Fruit fly (Drosophila melanogaster) whole organism, wandering third instar larva: ENCODE data around the gene PolZ2.

Experiments used
- Abd-B ChIP-seq: fragments of >200 bp; optimal IDR thresholded peaks from 2 replicates; lab custom pipeline; 2017; ENCODE audit warnings: missing biosample characterization, missing genetic modification characterization
- CG32264 ChIP-seq: fragments of 200-800 bp; sonication (Bioruptor generic); optimal IDR thresholded peaks from 2 replicates; lab custom pipeline; 2016; ENCODE audit warnings: missing biosample characterization, missing genetic modification characterization
- CG9705 ChIP-seq: fragments of 200-800 bp; sonication (Bioruptor generic); optimal IDR thresholded peaks from 2 replicates; lab custom pipeline; 2018; ENCODE audit warnings: missing biosample characterization, mild to moderate bottlenecking, missing genetic modification characterization
- CrebA ChIP-seq: fragments of 200-800 bp; sonication (Bioruptor generic); optimal IDR thresholded peaks from 2 replicates; lab custom pipeline; 2016; ENCODE audit warnings: missing biosample characterization, mild to moderate bottlenecking, missing genetic modification characterization, borderline replicate concordance
- Dfd ChIP-seq: fragments of >200 bp; optimal IDR thresholded peaks from 2 replicates; lab custom pipeline; 2017; ENCODE audit warnings: missing biosample characterization, missing genetic modification characterization
- Dif ChIP-seq: fragments of 200-275, 200-300 bp; sonication (Bioruptor generic); optimal IDR thresholded peaks from 2 replicates; lab custom pipeline; 2018; ENCODE audit warnings: missing biosample characterization, missing genetic modification characterization; ENCODE audit not compliant: partially characterized antibody
- GATAd ChIP-seq: sonication (Bioruptor generic); optimal IDR thresholded peaks from 2 replicates; lab custom pipeline; 2016; ENCODE audit warnings: missing biosample characterization, missing genetic modification characterization
- HLH106 ChIP-seq: fragments of 200-800 bp; optimal IDR thresholded peaks from 3 replicates; lab custom pipeline; 2019; ENCODE audit warnings: missing biosample characterization, mild to moderate bottlenecking, missing genetic modification characterization, moderate library complexity
- Hnf4 ChIP-seq: fragments of 200-800 bp; sonication (Bioruptor generic); optimal IDR thresholded peaks from 2 replicates; lab custom pipeline; 2016; ENCODE audit warnings: missing biosample characterization, mild to moderate bottlenecking, missing genetic modification characterization
- Hr78 ChIP-seq: fragments of >200 bp; optimal IDR thresholded peaks from 2 replicates; lab custom pipeline; 2017; ENCODE audit warnings: missing biosample characterization, missing genetic modification characterization
- Hr83 ChIP-seq: fragments of 200-300 bp; sonication (Bioruptor generic); optimal IDR thresholded peaks from 2 replicates; lab custom pipeline; 2016; ENCODE audit warnings: missing biosample characterization, mild to moderate bottlenecking, missing genetic modification characterization, moderate library complexity; ENCODE audit not compliant: poor library complexity, severe bottlenecking
- Jra ChIP-seq: sonication (Bioruptor generic); optimal IDR thresholded peaks from 2 replicates; lab custom pipeline; 2016; ENCODE audit warnings: missing biosample characterization, missing genetic modification characterization
- Mio ChIP-seq: sonication (Bioruptor generic); optimal IDR thresholded peaks from 2 replicates; lab custom pipeline; 2016; ENCODE audit warnings: missing biosample characterization, missing genetic modification characterization
- Myc ChIP-seq: fragments of >200 bp; optimal IDR thresholded peaks from 2 replicates; lab custom pipeline; 2017
- N ChIP-seq: fragments of >200 bp; optimal IDR thresholded peaks from 2 replicates; lab custom pipeline; 2018; ENCODE audit warnings: missing biosample characterization, missing external identifiers, missing genetic modification characterization
- OdsH ChIP-seq: fragments of 200-800 bp; sonication (Bioruptor generic); optimal IDR thresholded peaks from 2 replicates; lab custom pipeline; 2016; ENCODE audit warnings: missing biosample characterization, mild to moderate bottlenecking, missing genetic modification characterization
- Rel ChIP-seq, 2 experiments: fragments of 200-800 bp; sonication (Bioruptor generic) in 1 of 2; optimal IDR thresholded peaks; 2 replicates in 1 of 2; 3 replicates in 1 of 2; lab custom pipeline; 2016 to 2019; ENCODE audit warnings: mild to moderate bottlenecking in 2 of 2, missing biosample characterization in 2 of 2, missing genetic modification characterization in 2 of 2, moderate library complexity in 1 of 2
- Sp1 ChIP-seq: fragments of 200-800 bp; sonication (Bioruptor generic); optimal IDR thresholded peaks from 3 replicates; lab custom pipeline; 2019; ENCODE audit warnings: missing biosample characterization, mild to moderate bottlenecking, missing genetic modification characterization, moderate library complexity
- Vsx2 ChIP-seq: fragments of 200-300, 225-300 bp; sonication (Bioruptor generic); optimal IDR thresholded peaks from 2 replicates; lab custom pipeline; 2018; ENCODE audit warnings: missing biosample characterization, missing genetic modification characterization; ENCODE audit not compliant: partially characterized antibody
- br ChIP-seq: fragments of 200-800 bp; sonication (Bioruptor generic); optimal IDR thresholded peaks from 2 replicates; lab custom pipeline; 2016; ENCODE audit warnings: missing biosample characterization, missing genetic modification characterization
- brk ChIP-seq: fragments of 200-800 bp; sonication (Bioruptor generic); optimal IDR thresholded peaks from 2 replicates; lab custom pipeline; 2016; ENCODE audit warnings: missing biosample characterization, mild to moderate bottlenecking, missing genetic modification characterization
- dl ChIP-seq, 2 experiments: fragments of 175-275, 200-275 bp in 1 of 2; fragments of 200-275 bp in 1 of 2; sonication (Bioruptor generic); optimal IDR thresholded peaks; lab custom pipeline; 2018; ENCODE audit warnings: mild to moderate bottlenecking in 2 of 2, missing biosample characterization in 2 of 2, missing genetic modification characterization in 2 of 2, moderate library complexity in 2 of 2; ENCODE audit not compliant: partially characterized antibody in 2 of 2, insufficient read depth in 1 of 2
- dmrt93B ChIP-seq: fragments of 200-800 bp; sonication (Bioruptor generic); optimal IDR thresholded peaks from 2 replicates; lab custom pipeline; 2018; ENCODE audit warnings: missing biosample characterization, mild to moderate bottlenecking, missing genetic modification characterization
- dsf ChIP-seq: sonication (Bioruptor generic); optimal IDR thresholded peaks from 2 replicates; lab custom pipeline; 2016; ENCODE audit warnings: missing biosample characterization, missing genetic modification characterization, borderline replicate concordance
- ey ChIP-seq: fragments of 200-800 bp; sonication (Bioruptor generic); optimal IDR thresholded peaks from 2 replicates; lab custom pipeline; 2016; ENCODE audit warnings: missing biosample characterization, missing genetic modification characterization
- foxo ChIP-seq, 2 experiments: fragments of 200-800 bp; sonication (Bioruptor generic); optimal IDR thresholded peaks; 2 replicates in 1 of 2; 3 replicates in 1 of 2; lab custom pipeline; 2016 to 2017; ENCODE audit warnings: missing biosample characterization in 2 of 2, missing genetic modification characterization in 2 of 2
- fru ChIP-seq: fragments of 200-800 bp; sonication (Bioruptor generic); optimal IDR thresholded peaks from 3 replicates; lab custom pipeline; 2016; ENCODE audit warnings: missing biosample characterization, mild to moderate bottlenecking, missing genetic modification characterization
- h ChIP-seq: fragments of 200-800 bp; sonication (Bioruptor generic); optimal IDR thresholded peaks from 3 replicates; lab custom pipeline; 2016; ENCODE audit warnings: missing biosample characterization, mild to moderate bottlenecking, missing genetic modification characterization
- jim ChIP-seq: fragments of 175-275, 200-325 bp; sonication (Bioruptor generic); optimal IDR thresholded peaks from 2 replicates; lab custom pipeline; 2016; ENCODE audit warnings: missing biosample characterization, mild to moderate bottlenecking, missing genetic modification characterization
- lola ChIP-seq: fragments of >200 bp; optimal IDR thresholded peaks from 2 replicates; lab custom pipeline; 2017; ENCODE audit warnings: missing biosample characterization, missing genetic modification characterization
- pan ChIP-seq: fragments of >200 bp; optimal IDR thresholded peaks from 2 replicates; lab custom pipeline; 2017
- psq ChIP-seq: fragments of 200-800 bp; sonication (Bioruptor generic); optimal IDR thresholded peaks from 3 replicates; lab custom pipeline; 2017; ENCODE audit warnings: missing biosample characterization, mild to moderate bottlenecking, missing genetic modification characterization, moderate library complexity
- rgr ChIP-seq: fragments of 200-800 bp; sonication (Bioruptor generic); optimal IDR thresholded peaks from 3 replicates; lab custom pipeline; 2016; ENCODE audit warnings: missing biosample characterization, mild to moderate bottlenecking, missing genetic modification characterization
- sage ChIP-seq: fragments of 200-800 bp; sonication (Bioruptor generic); optimal IDR thresholded peaks from 2 replicates; lab custom pipeline; 2016; ENCODE audit warnings: missing biosample characterization, mild to moderate bottlenecking, missing genetic modification characterization
- sv ChIP-seq: fragments of 200-800 bp; sonication (Bioruptor generic); optimal IDR thresholded peaks from 3 replicates; lab custom pipeline; 2016; ENCODE audit warnings: missing biosample characterization, missing genetic modification characterization
- tai ChIP-seq: sonication (Bioruptor generic); optimal IDR thresholded peaks from 2 replicates; lab custom pipeline; 2016; ENCODE audit warnings: missing biosample characterization, missing genetic modification characterization
- usp ChIP-seq: fragments of >200 bp; optimal IDR thresholded peaks from 2 replicates; lab custom pipeline; 2017; ENCODE audit warnings: missing biosample characterization, missing genetic modification characterization
- woc ChIP-seq: sonication (Bioruptor generic); optimal IDR thresholded peaks from 2 replicates; lab custom pipeline; 2016; ENCODE audit warnings: missing biosample characterization, mild to moderate bottlenecking, missing genetic modification characterization

The PolZ2 gene

dm6 chr3R:5601044-5601523 lies 12.4 kb downstream of the PolZ2 start, which contains the start of the genes kra and SecS:
Gene kra, minus strand, starts transcription at chr3R:5601136.
Gene SecS, plus strand, starts transcription at chr3R:5601433.
- TF ChIP-seq sv = peak; percentile 50
- TF ChIP-seq N (GFP tag; lab: Kevin White, UChicago) = no peak
- peak; percentile 69 for TF ChIP-seq rgr (GFP tag; lab: Kevin White, UChicago)
- TF ChIP-seq Dif (GFP tag; lab: Kevin White, UChicago) = peak; percentile 33
- TF ChIP-seq Hnf4 = peak; percentile 71
- TF ChIP-seq lola (GFP tag; lab: Kevin White, UChicago) = no peak
- TF ChIP-seq Sp1 = peak; percentile 64
- peak; percentile 69 for TF ChIP-seq fru (GFP tag; lab: Kevin White, UChicago)
- no peak for TF ChIP-seq dmrt93B (GFP tag; lab: Kevin White, UChicago)
- peak; percentile 58 for TF ChIP-seq dsf
- peak; percentile 64 for TF ChIP-seq HLH106 (tag; lab: Kevin White, UChicago)
- peak; percentile 68 for TF ChIP-seq Hr83 (GFP tag; lab: Kevin White, UChicago)
- TF ChIP-seq usp = no peak
- peak; percentile 46 for TF ChIP-seq woc (GFP tag; lab: Kevin White, UChicago)
- no peak for TF ChIP-seq CrebA (GFP tag; lab: Kevin White, UChicago)
- peak; percentile 72 for TF ChIP-seq br
- no peak for TF ChIP-seq dl (GFP tag; optimal IDR thresholded peaks at IDR 0.05; lab: Kevin White, UChicago; ENCODE audit: insufficient read depth in 1 of 2, partially characterized antibody in 2 of 2)
- peak; percentile 40 for TF ChIP-seq CG9705 (GFP tag; lab: Kevin White, UChicago)
- peak; percentile 42 for TF ChIP-seq Rel (GFP tag; optimal IDR thresholded peaks at IDR 0.05; lab: Kevin White, UChicago)
- TF ChIP-seq Rel (tag; optimal IDR thresholded peaks at IDR 0.05; lab: Kevin White, UChicago) = peak; percentile 17
- peak in 1 of 2 experiments; percentile 77 for TF ChIP-seq foxo (GFP tag; optimal IDR thresholded peaks at IDR 0.05; lab: Kevin White, UChicago)
- peak; percentile 63 for TF ChIP-seq ey (GFP tag; lab: Kevin White, UChicago)
- peak; percentile 56 for TF ChIP-seq OdsH (GFP tag; lab: Kevin White, UChicago)
- TF ChIP-seq h (GFP tag; lab: Kevin White, UChicago) = peak; percentile 60
- TF ChIP-seq pan (lab: Kevin White, UChicago) = no peak

- no peak for TF ChIP-seq sage (GFP tag; lab: Kevin White, UChicago)
- TF ChIP-seq psq (GFP tag; lab: Kevin White, UChicago) = peak; percentile 48
- no peak for TF ChIP-seq dmrt93B (GFP tag; lab: Kevin White, UChicago)
- no peak for TF ChIP-seq br
- TF ChIP-seq GATAd (GFP tag; lab: Kevin White, UChicago) = no peak
- no peak for TF ChIP-seq jim (GFP tag; lab: Kevin White, UChicago)
- TF ChIP-seq ey (GFP tag; lab: Kevin White, UChicago) = peak; percentile 33
- TF ChIP-seq Myc = no peak
- TF ChIP-seq HLH106 (tag; lab: Kevin White, UChicago) = peak; percentile 64
- TF ChIP-seq Sp1 = peak; percentile 54
- TF ChIP-seq Hr83 (GFP tag; lab: Kevin White, UChicago) = no peak
- no peak for TF ChIP-seq brk (GFP tag; lab: Kevin White, UChicago)
- TF ChIP-seq Dfd (GFP tag; lab: Kevin White, UChicago) = no peak
- TF ChIP-seq CrebA (GFP tag; lab: Kevin White, UChicago) = no peak
- TF ChIP-seq Vsx2 (GFP tag; lab: Kevin White, UChicago) = no peak
- no peak for TF ChIP-seq pan (lab: Kevin White, UChicago)
- TF ChIP-seq N (GFP tag; lab: Kevin White, UChicago) = peak; percentile 94
- peak; percentile 53 for TF ChIP-seq CG9705 (GFP tag; lab: Kevin White, UChicago)
- TF ChIP-seq Hr78 = peak; percentile 55
- TF ChIP-seq OdsH (GFP tag; lab: Kevin White, UChicago) = peak; percentile 23
- TF ChIP-seq Jra (GFP tag; lab: Kevin White, UChicago) = no peak
- no peak for TF ChIP-seq tai (GFP tag; lab: Kevin White, UChicago)
- no peak for TF ChIP-seq Dif (GFP tag; lab: Kevin White, UChicago)
- TF ChIP-seq Rel (GFP tag; optimal IDR thresholded peaks at IDR 0.05; lab: Kevin White, UChicago) = no peak
- peak; percentile 45 for TF ChIP-seq Rel (tag; optimal IDR thresholded peaks at IDR 0.05; lab: Kevin White, UChicago)
- no peak for TF ChIP-seq lola (GFP tag; lab: Kevin White, UChicago)
- peak; percentile 56 for TF ChIP-seq h (GFP tag; lab: Kevin White, UChicago)
- no peak for TF ChIP-seq Hnf4
- no peak for TF ChIP-seq Mio (GFP tag; lab: Kevin White, UChicago)
- TF ChIP-seq sv = peak; percentile 29
- no peak for TF ChIP-seq dl (GFP tag; optimal IDR thresholded peaks at IDR 0.05; lab: Kevin White, UChicago; ENCODE audit: insufficient read depth in 1 of 2, partially characterized antibody in 2 of 2)
- TF ChIP-seq fru (GFP tag; lab: Kevin White, UChicago) = peak; percentile 100
- TF ChIP-seq foxo (GFP tag; optimal IDR thresholded peaks at IDR 0.05; lab: Kevin White, UChicago) = peak in 1 of 2 experiments; percentile 62
- TF ChIP-seq rgr (GFP tag; lab: Kevin White, UChicago) = no peak
- peak; percentile 17 for TF ChIP-seq CG32264 (GFP tag; lab: Kevin White, UChicago)
- TF ChIP-seq usp = no peak
- TF ChIP-seq woc (GFP tag; lab: Kevin White, UChicago) = peak; percentile 42
- TF ChIP-seq dsf = no peak
- TF ChIP-seq Abd-B (GFP tag; lab: Kevin White, UChicago) = no peak
Observed at dm6 chr3R:5606477-5606876, 17.8 kb downstream of the PolZ2 start, which contains the start of gene asl. Gene asl, minus strand, starts transcription at chr3R:5606543.
